Fruit fly (Drosophila melanogaster) Kc167 (cell line): ENCODE data around the gene CG13058.

Source experiments
- Myc ChIP-seq: fragments of >200 bp; optimal IDR thresholded peaks from 2 replicates; lab custom pipeline; 2017; ENCODE audit warnings: missing external identifiers
- Sin3A ChIP-seq: fragments of >200 bp; optimal IDR thresholded peaks from 2 replicates; lab custom pipeline; 2018; ENCODE audit warnings: missing external identifiers
- h ChIP-seq: fragments of >200 bp; optimal IDR thresholded peaks from 3 replicates; lab custom pipeline; 2018; ENCODE audit warnings: missing external identifiers
- insv ChIP-seq: fragments of >200 bp; optimal IDR thresholded peaks from 3 replicates; lab custom pipeline; 2018; ENCODE audit warnings: missing external identifiers
- psq ChIP-seq: fragments of >200 bp; optimal IDR thresholded peaks from 2 replicates; lab custom pipeline; 2017; ENCODE audit warnings: missing external identifiers
- ttk ChIP-seq: sonication (Bioruptor generic); optimal IDR thresholded peaks from 2 replicates; lab custom pipeline; 2017; ENCODE audit warnings: missing external identifiers

Gene CG13058

DNA sequence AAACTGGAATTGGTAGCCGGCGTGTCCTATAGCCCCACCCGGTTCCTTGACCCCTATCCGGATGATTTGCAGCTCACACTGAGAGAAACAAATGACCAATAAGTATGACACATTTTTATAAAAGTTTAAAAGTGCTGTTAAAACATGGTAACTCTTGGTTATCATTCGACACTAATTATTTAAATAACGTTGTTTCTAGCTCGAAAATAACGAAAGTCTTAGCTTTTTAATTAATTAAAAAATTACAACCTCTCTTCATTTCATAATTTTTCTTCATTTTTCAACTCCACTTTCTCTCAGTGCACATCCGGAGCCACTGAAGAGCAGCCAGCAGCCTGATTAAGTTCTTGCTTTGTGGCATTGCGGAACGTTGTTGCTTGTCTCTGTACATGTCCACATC, 35.5 kb downstream of the CG13058 start:
- no peak for TF ChIP-seq ttk
- TF ChIP-seq insv (lab: Kevin White, UChicago), result no peak
- no peak for TF ChIP-seq psq
- no peak for TF ChIP-seq h (lab: Kevin White, UChicago)
- TF ChIP-seq Sin3A (lab: Kevin White, UChicago), result no peak
- no peak for TF ChIP-seq Myc (lab: Kevin White, UChicago)

DNA sequence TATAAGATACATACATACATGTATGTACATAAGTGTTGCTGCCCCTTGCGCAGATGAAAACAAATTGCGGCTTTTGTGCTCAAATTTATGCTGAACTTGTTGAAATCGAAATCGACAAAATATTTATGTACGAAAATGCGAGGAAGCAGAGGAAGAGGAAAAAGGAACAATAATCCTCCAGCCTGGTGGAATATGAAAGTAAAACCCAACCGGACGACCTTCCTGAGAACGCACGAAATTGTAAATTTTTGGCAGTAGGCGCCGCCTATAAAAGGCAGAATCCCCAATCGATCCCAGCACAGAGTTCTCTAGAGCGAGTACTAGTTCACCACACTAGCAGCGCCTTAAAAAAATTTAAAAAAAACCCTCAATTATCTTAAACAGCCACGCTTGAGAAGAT, 36.0 kb downstream of the CG13058 start, which contains the start of gene Cpr72Eb:
TSS of gene Cpr72Eb (plus strand) at position 301 of the 400 bp plus-strand sequence.
- TF ChIP-seq psq, result no peak
- no peak for TF ChIP-seq insv (lab: Kevin White, UChicago)
- TF ChIP-seq Myc (lab: Kevin White, UChicago), result no peak
- TF ChIP-seq ttk, result no peak
- no peak for TF ChIP-seq h (lab: Kevin White, UChicago)
- TF ChIP-seq Sin3A (lab: Kevin White, UChicago), result no peak

DNA sequence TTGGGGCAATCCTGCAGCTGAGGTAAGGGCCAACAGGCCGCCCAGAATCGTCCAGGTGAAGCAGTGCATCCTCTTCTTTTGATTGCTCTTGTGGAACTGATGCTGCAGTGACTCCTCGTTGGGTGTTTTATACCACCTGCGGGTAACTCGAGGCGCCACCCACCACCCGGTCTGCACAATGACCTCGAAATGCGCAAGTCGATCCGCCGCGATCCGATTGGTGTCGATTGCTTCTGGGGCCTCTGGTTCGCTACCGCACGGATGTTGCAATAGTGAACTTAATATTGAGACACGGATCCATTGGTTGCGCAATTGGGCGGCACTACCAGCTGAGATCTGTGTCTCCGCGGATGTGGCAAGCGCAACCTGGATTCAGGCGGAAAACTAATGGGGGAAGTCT, 38.6 kb downstream of the CG13058 start, which contains the start of gene Cpr72Ec:
TSS of gene Cpr72Ec (minus strand) at position 101 of the 400 bp plus-strand sequence.
- no peak for TF ChIP-seq Sin3A (lab: Kevin White, UChicago)
- TF ChIP-seq h (lab: Kevin White, UChicago), result no peak
- TF ChIP-seq psq, result no peak
- TF ChIP-seq ttk, result no peak
- TF ChIP-seq Myc (lab: Kevin White, UChicago), result no peak
- TF ChIP-seq insv (lab: Kevin White, UChicago), result no peak

DNA sequence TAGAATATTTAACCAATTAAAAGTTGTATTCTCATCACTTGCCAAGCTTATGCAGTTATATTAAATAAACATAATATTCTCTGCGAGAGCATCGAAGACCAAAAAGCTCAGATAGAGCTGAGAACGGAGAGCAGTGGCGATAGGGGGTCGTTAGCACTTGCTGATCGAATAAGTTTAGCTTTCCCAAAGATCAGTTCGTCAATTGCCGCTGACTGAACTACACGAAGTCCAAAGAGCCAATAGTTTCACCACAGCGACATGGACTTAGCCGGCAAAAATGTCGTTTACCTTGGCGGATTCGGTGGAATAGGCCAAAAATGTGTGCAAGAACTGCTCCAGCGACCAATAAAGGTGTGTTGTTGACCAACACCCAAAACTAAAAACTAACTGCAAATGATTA, 39.6 kb downstream of the CG13058 start, which contains the start of gene CG4842:
TSS of gene CG4842 (plus strand) at position 191 of the 400 bp plus-strand sequence.
- TF ChIP-seq ttk (no peak), Myc (lab: Kevin White, UChicago) (no peak), psq (no peak), Sin3A (lab: Kevin White, UChicago) (no peak), h (lab: Kevin White, UChicago) (no peak), insv (lab: Kevin White, UChicago) (no peak)

DNA sequence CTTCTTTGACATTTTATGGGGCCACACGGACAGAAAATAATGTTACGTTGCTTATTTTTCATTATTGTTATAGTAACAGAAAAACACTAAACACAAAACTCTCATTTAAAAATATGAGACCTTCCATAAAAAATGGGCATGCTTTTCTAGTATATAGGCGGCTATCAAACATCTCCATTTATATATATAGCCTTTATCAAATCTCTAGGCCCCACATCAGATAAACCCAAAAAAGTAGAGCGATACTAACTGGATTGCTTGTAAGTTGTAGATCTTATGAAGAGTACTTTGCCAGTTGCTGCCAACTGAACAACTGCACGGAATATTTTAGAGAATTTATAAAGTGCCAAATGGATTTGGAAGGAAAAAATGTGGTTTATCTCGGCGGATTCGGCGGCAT, 40.9 kb downstream of the CG13058 start, which contains the start of gene CG18814:
TSS of gene CG18814 (plus strand) at position 301 of the 400 bp plus-strand sequence.
- TF ChIP-seq Myc (lab: Kevin White, UChicago), result no peak
- TF ChIP-seq psq, result no peak
- no peak for TF ChIP-seq ttk
- TF ChIP-seq h (lab: Kevin White, UChicago), result no peak

DNA sequence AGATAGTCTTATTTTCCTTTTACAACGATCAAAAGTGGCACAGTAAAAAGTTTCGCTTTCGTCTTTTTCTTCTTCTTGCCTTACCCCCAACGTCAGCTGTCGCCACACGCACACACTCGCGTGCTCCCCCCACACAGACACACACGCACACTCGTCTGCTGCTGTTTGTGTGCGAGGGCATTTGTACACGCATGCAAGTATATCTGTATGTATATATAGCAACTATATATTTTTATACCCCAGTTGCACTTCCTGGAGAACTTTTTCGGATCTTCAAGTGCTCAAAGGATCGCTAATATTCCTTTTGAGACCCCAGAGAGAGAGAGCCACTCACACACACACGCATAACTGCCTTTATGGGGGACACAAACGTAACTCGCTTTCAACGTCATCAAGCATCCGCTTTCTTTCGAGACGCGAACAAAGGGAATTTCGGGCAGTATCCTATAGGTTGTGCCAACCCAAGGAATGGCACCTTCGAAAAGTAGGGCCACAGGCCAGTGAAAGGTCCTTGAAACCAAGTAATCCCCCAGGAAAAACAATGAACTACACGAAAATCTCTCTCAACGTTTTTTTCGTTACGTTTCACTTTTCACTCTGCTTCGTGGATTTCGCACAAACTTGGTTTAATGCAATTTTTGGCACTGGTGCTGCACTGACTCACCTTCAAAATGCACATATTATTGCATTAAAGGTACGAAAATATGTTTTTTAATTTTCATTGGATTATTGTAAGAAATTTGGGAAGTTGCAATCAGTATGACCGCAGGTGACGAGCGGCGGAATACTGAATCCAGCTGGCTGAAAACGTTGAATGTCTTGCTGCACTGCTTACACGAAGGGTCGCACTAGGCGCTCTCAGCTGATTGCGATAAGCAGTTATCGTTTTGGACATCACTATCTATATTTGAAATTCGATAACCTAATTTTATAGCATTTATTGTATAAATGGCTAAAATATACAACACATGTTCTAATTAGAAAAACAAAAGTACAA, 49.4 kb downstream of the CG13058 start, which contains the start of gene roq:
TSS of gene roq (minus strand) at position 799 of the 997 bp plus-strand sequence.
- TF ChIP-seq psq (no peak), Myc (lab: Kevin White, UChicago) (no peak)
